Worm (Caenorhabditis elegans): ENCODE data around the gene nhr-32.

DNA sequence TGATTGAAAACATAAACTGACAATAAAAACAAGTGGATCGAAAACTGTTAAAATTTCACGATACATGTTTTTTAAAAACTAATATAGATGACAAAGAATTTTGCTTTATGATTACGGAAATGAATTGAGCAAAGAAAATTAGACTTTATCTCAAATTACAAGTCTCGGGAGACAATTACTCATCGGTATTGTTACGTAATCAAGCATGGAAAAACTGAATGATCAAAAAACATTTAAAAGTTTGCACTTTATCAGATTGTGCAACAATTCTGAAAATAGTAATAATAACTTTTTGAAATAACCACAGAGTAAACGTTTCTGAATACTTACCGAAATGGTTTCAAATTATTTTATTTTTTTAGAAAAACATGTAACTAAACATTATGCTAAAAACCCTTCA lies 54.0 kb downstream of the nhr-32 start, which contains the start of gene srd-43:
- TF ChIP-seq tbx-2 (tag; optimal IDR thresholded peaks at IDR 0.05) = no peak
- no peak for TF ChIP-seq nhr-28 (tag; optimal IDR thresholded peaks at IDR 0.05)
- TF ChIP-seq nhr-76 (tag; optimal IDR thresholded peaks at IDR 0.05) = no peak
